Fruit fly (Drosophila melanogaster) whole organism, pupa: Measurements from ENCODE around the gene mfas.

Source experiments
- CG10348 ChIP-seq: fragments of 200-800 bp; sonication (Bioruptor generic); IDR thresholded peaks from 2 replicates; pipeline ENCODE4 v1.3.6; 2022; ENCODE audit warnings: missing biosample characterization, missing genetic modification characterization
- CG12605 ChIP-seq: fragments of 200-800 bp; sonication (Bioruptor generic); IDR thresholded peaks from 2 replicates; pipeline ENCODE4 v1.3.6; 2022; ENCODE audit warnings: missing biosample characterization, missing genetic modification characterization
- CG13204 ChIP-seq: fragments of 200-800 bp; sonication (Bioruptor generic); optimal IDR thresholded peaks from 2 replicates; lab custom pipeline; 2018; ENCODE audit warnings: missing biosample characterization, mild to moderate bottlenecking, missing genetic modification characterization, moderate library complexity
- CG14655 ChIP-seq: fragments of 200-800 bp; sonication (Bioruptor generic); optimal IDR thresholded peaks from 3 replicates; lab custom pipeline; 2017; ENCODE audit warnings: mild to moderate bottlenecking, missing biosample characterization, missing genetic modification reagents, missing genetic modification characterization
- CG15710 ChIP-seq: fragments of 200-800 bp; sonication (Bioruptor generic); optimal IDR thresholded peaks from 2 replicates; lab custom pipeline; 2018; ENCODE audit warnings: missing biosample characterization, mild to moderate bottlenecking, missing genetic modification characterization, moderate library complexity
- CG17806 ChIP-seq: fragments of 200-800 bp; sonication (Bioruptor generic); optimal IDR thresholded peaks from 2 replicates; lab custom pipeline; 2018; ENCODE audit warnings: missing biosample characterization, mild to moderate bottlenecking, missing genetic modification characterization, moderate library complexity
- CG32121 ChIP-seq: fragments of 200-800 bp; sonication (Bioruptor generic); IDR thresholded peaks from 2 replicates; pipeline ENCODE4 v1.3.6; 2022; ENCODE audit warnings: missing biosample characterization, missing genetic modification characterization
- CG34367 ChIP-seq: fragments of 200-800 bp; sonication (Bioruptor generic); optimal IDR thresholded peaks from 2 replicates; lab custom pipeline; 2018; ENCODE audit warnings: missing biosample characterization, mild to moderate bottlenecking, missing genetic modification characterization
- CG4496 ChIP-seq: fragments of 200-800 bp; sonication (Bioruptor generic); IDR thresholded peaks from 3 replicates; pipeline ENCODE4 v1.3.6; 2022; ENCODE audit warnings: missing biosample characterization, missing genetic modification characterization
- CG8159 ChIP-seq: fragments of 200-800 bp; sonication (Bioruptor generic); optimal IDR thresholded peaks from 3 replicates; lab custom pipeline; 2018; ENCODE audit warnings: missing biosample characterization, mild to moderate bottlenecking, missing genetic modification characterization, moderate library complexity
- CG8301 ChIP-seq: fragments of 200-800 bp; sonication (Bioruptor generic); optimal IDR thresholded peaks from 2 replicates; lab custom pipeline; 2018; ENCODE audit warnings: missing biosample characterization, mild to moderate bottlenecking, missing genetic modification characterization
- CG9948 ChIP-seq: fragments of 200-800 bp; sonication (Bioruptor generic); optimal IDR thresholded peaks from 2 replicates; lab custom pipeline; 2018; ENCODE audit warnings: missing biosample characterization, mild to moderate bottlenecking, missing genetic modification characterization, moderate library complexity
- D1 ChIP-seq: fragments of 200-800 bp; sonication (Bioruptor generic); optimal IDR thresholded peaks from 2 replicates; lab custom pipeline; 2018; ENCODE audit warnings: missing biosample characterization, mild to moderate bottlenecking, missing genetic modification characterization, moderate library complexity
- EcR ChIP-seq: fragments of 200-800 bp; sonication (Bioruptor generic); optimal IDR thresholded peaks from 3 replicates; lab custom pipeline; 2019; ENCODE audit warnings: missing biosample characterization, missing genetic modification characterization, mild to moderate bottlenecking, moderate library complexity, missing genetic modification reagents
- Ets98B ChIP-seq: fragments of 200-800 bp; sonication (Bioruptor generic); IDR thresholded peaks from 2 replicates; pipeline ENCODE4 v1.3.6; 2022; ENCODE audit warnings: missing biosample characterization, missing genetic modification characterization
- Pif1A ChIP-seq: fragments of 200-800 bp; sonication (Bioruptor generic); optimal IDR thresholded peaks from 3 replicates; lab custom pipeline; 2016; ENCODE audit warnings: missing biosample characterization, missing genetic modification characterization
- Pif1B ChIP-seq: fragments of 200-800 bp; sonication (Bioruptor generic); optimal IDR thresholded peaks from 3 replicates; lab custom pipeline; 2016; ENCODE audit warnings: missing biosample characterization, missing genetic modification characterization
- Snoo ChIP-seq: fragments of 200-800 bp; sonication (Bioruptor generic); optimal IDR thresholded peaks from 3 replicates; lab custom pipeline; 2017; ENCODE audit warnings: missing biosample characterization, mild to moderate bottlenecking, missing genetic modification characterization, inconsistent platforms
- fd96Ca ChIP-seq: fragments of 200-800 bp; sonication (Bioruptor generic); IDR thresholded peaks from 3 replicates; pipeline ENCODE4 v1.3.6; 2022; ENCODE audit warnings: missing biosample characterization, missing genetic modification characterization
- gl ChIP-seq: fragments of 200-800 bp; sonication (Bioruptor generic); optimal IDR thresholded peaks from 2 replicates; lab custom pipeline; 2018; ENCODE audit warnings: missing biosample characterization, mild to moderate bottlenecking, missing genetic modification characterization
- rn ChIP-seq: fragments of 200-800 bp; sonication (Bioruptor generic); IDR thresholded peaks from 2 replicates; pipeline ENCODE4 v1.3.6; 2022; ENCODE audit warnings: missing biosample characterization, missing genetic modification characterization

The mfas gene

dm6 chr3R:11979879-11980571 is 13.1 kb downstream of the mfas start, which contains the start of gene CG18547:
CG18547 (minus strand) TSS chr3R:11980390.
- TF ChIP-seq Pif1A (GFP tag; lab: Kevin White, UChicago) (peak; percentile 22), rn (GFP tag; lab: Robert Waterston, UW) (no peak), CG4496 (GFP tag; lab: Robert Waterston, UW) (peak; percentile 68; the same call in 2 of the 3 replicates), CG34367 (tag; lab: Kevin White, UChicago) (peak; percentile 42), CG8159 (tag; lab: Kevin White, UChicago) (peak; percentile 62), CG15710 (tag; lab: Kevin White, UChicago) (peak; percentile 46), gl (tag; lab: Kevin White, UChicago) (no peak), D1 (tag; lab: Kevin White, UChicago) (no peak), EcR (peak; percentile 15), CG13204 (no peak), CG17806 (tag; lab: Kevin White, UChicago) (peak; percentile 59), CG32121 (GFP tag; lab: Robert Waterston, UW) (no peak), CG12605 (GFP tag; lab: Robert Waterston, UW) (no peak), Snoo (tag; lab: Kevin White, UChicago) (peak; percentile 31), CG14655 (GFP tag; lab: Kevin White, UChicago) (peak; percentile 52), CG10348 (no peak), CG8301 (tag; lab: Kevin White, UChicago) (peak; percentile 57), Ets98B (GFP tag; lab: Robert Waterston, UW) (0 out of 2 replicates have a peak, but pooled peaks have one; percentile 31), fd96Ca (GFP tag; lab: Robert Waterston, UW) (no peak), Pif1B (GFP tag; lab: Kevin White, UChicago) (peak; percentile 44), CG9948 (tag; lab: Kevin White, UChicago) (peak; percentile 51)

- TF ChIP-seq Snoo (tag; lab: Kevin White, UChicago) (no peak), CG4496 (GFP tag; lab: Robert Waterston, UW) (no peak), rn (GFP tag; lab: Robert Waterston, UW) (no peak), CG13204 (no peak), Ets98B (GFP tag; lab: Robert Waterston, UW) (no peak), CG9948 (tag; lab: Kevin White, UChicago) (no peak), CG8159 (tag; lab: Kevin White, UChicago) (no peak), CG14655 (GFP tag; lab: Kevin White, UChicago) (no peak)
Observed at dm6 chr3R:11978278-11978677, 14.8 kb downstream of the mfas start.

dm6 chr3R:11977336-11977678 is 15.8 kb downstream of the mfas start:
- peak; percentile 7 for TF ChIP-seq CG17806 (tag; lab: Kevin White, UChicago)
- peak; percentile 31 for TF ChIP-seq CG8159 (tag; lab: Kevin White, UChicago)
- TF ChIP-seq CG12605 (GFP tag; lab: Robert Waterston, UW), result 0 out of 2 replicates have a peak, but pooled peaks have one; percentile 31
- no peak for TF ChIP-seq CG32121 (GFP tag; lab: Robert Waterston, UW)
- peak; percentile 41 for TF ChIP-seq CG14655 (GFP tag; lab: Kevin White, UChicago)
- TF ChIP-seq EcR, result no peak
- TF ChIP-seq Pif1A (GFP tag; lab: Kevin White, UChicago), result no peak
- no peak for TF ChIP-seq Snoo (tag; lab: Kevin White, UChicago)
- TF ChIP-seq CG15710 (tag; lab: Kevin White, UChicago), result no peak
- no peak for TF ChIP-seq rn (GFP tag; lab: Robert Waterston, UW)
- no peak for TF ChIP-seq fd96Ca (GFP tag; lab: Robert Waterston, UW)
- TF ChIP-seq CG10348, result no peak
- peak; percentile 21 for TF ChIP-seq CG8301 (tag; lab: Kevin White, UChicago)
- TF ChIP-seq D1 (tag; lab: Kevin White, UChicago), result peak; percentile 18
- TF ChIP-seq CG9948 (tag; lab: Kevin White, UChicago), result peak; percentile 28
- TF ChIP-seq Ets98B (GFP tag; lab: Robert Waterston, UW), result no peak
- no peak for TF ChIP-seq CG34367 (tag; lab: Kevin White, UChicago)
- no peak for TF ChIP-seq CG4496 (GFP tag; lab: Robert Waterston, UW)
- TF ChIP-seq Pif1B (GFP tag; lab: Kevin White, UChicago), result no peak
- no peak for TF ChIP-seq CG13204

- TF ChIP-seq EcR (peak; percentile 95), Pif1B (GFP tag; lab: Kevin White, UChicago) (peak; percentile 25), Ets98B (GFP tag; lab: Robert Waterston, UW) (peak; percentile 30; the same call in 1 of the 2 replicates), gl (tag; lab: Kevin White, UChicago) (no peak)
- TF ChIP-seq, all 21 proteins: peak for 3
Observed at dm6 chr3R:11976556-11977335, 16.4 kb downstream of the mfas start, which contains the start of gene CG10005. CG10005 (minus strand) TSS chr3R:11977197.

dm6 chr3R:11974631-11975030 is 18.5 kb downstream of the mfas start, which contains the start of gene Tango9:
Tango9 (minus strand) TSS chr3R:11974910.
- TF ChIP-seq CG9948 (tag; lab: Kevin White, UChicago), result peak; percentile 23
- peak; percentile 63 for TF ChIP-seq gl (tag; lab: Kevin White, UChicago)
- TF ChIP-seq CG4496 (GFP tag; lab: Robert Waterston, UW), result no peak
- no peak for TF ChIP-seq Pif1B (GFP tag; lab: Kevin White, UChicago)
- TF ChIP-seq Pif1A (GFP tag; lab: Kevin White, UChicago), result no peak
- no peak for TF ChIP-seq CG10348
- peak; percentile 11 for TF ChIP-seq CG17806 (tag; lab: Kevin White, UChicago)
- TF ChIP-seq Snoo (tag; lab: Kevin White, UChicago), result peak; percentile 68
- peak; percentile 73 for TF ChIP-seq EcR
- TF ChIP-seq CG13204, result no peak
- TF ChIP-seq CG14655 (GFP tag; lab: Kevin White, UChicago), result no peak
- TF ChIP-seq CG8159 (tag; lab: Kevin White, UChicago), result peak; percentile 45
- TF ChIP-seq CG15710 (tag; lab: Kevin White, UChicago), result peak; percentile 5
- peak; percentile 41 for TF ChIP-seq CG34367 (tag; lab: Kevin White, UChicago)
- TF ChIP-seq D1 (tag; lab: Kevin White, UChicago), result no peak
- TF ChIP-seq fd96Ca (GFP tag; lab: Robert Waterston, UW), result no peak
- peak; percentile 36; the same call in 1 of the 2 replicates for TF ChIP-seq Ets98B (GFP tag; lab: Robert Waterston, UW)
- peak; percentile 74 for TF ChIP-seq CG12605 (GFP tag; lab: Robert Waterston, UW)
